Worm (Caenorhabditis elegans) whole organism, L3 larva: ENCODE measurements around the gene arx-6.

Source experiments
- R02D3.7 ChIP-seq: fragments of 150-350 bp; optimal IDR thresholded peaks from 2 replicates; lab custom pipeline; 2014; ENCODE audit warnings: missing biosample characterization, missing genetic modification characterization
- ZK546.5 ChIP-seq: sonication (generic microtip); optimal IDR thresholded peaks from 2 replicates; lab custom pipeline; 2017; ENCODE audit warnings: missing biosample characterization, missing genetic modification characterization
- aly-2 ChIP-seq: fragments of 150-350 bp; optimal IDR thresholded peaks from 2 replicates; lab custom pipeline; 2014; ENCODE audit warnings: missing biosample characterization, missing genetic modification characterization
- ceh-16 ChIP-seq: sonication (generic microtip); optimal IDR thresholded peaks from 2 replicates; lab custom pipeline; 2017; ENCODE audit warnings: missing biosample characterization, missing genetic modification characterization
- ceh-28 ChIP-seq: fragments of 150-350 bp; optimal IDR thresholded peaks from 2 replicates; lab custom pipeline; 2014; ENCODE audit warnings: missing biosample characterization, missing genetic modification reagents, missing genetic modification characterization
- ceh-82 ChIP-seq: fragments of 150-350 bp; optimal IDR thresholded peaks from 2 replicates; lab custom pipeline; 2014; ENCODE audit warnings: missing biosample characterization, missing genetic modification characterization
- ceh-9 ChIP-seq: sonication (generic microtip); optimal IDR thresholded peaks from 2 replicates; lab custom pipeline; 2018; ENCODE audit warnings: missing biosample characterization, missing genetic modification characterization
- egl-5 ChIP-seq: fragments of 150-350 bp; optimal IDR thresholded peaks from 2 replicates; lab custom pipeline; 2017; ENCODE audit warnings: missing biosample characterization, missing genetic modification reagents, missing genetic modification characterization, inconsistent platforms
- elt-1 ChIP-seq: fragments of 150-350 bp; optimal IDR thresholded peaks from 2 replicates; lab custom pipeline; 2014; ENCODE audit warnings: missing biosample characterization, missing genetic modification characterization
- elt-2 ChIP-seq: sonication (generic microtip); optimal IDR thresholded peaks from 2 replicates; lab custom pipeline; 2016; ENCODE audit warnings: missing genetic modification reagents, mild to moderate bottlenecking, missing genetic modification characterization, missing compliant biosample characterization
- elt-3 ChIP-seq, 3 experiments: fragments of 150-350 bp in 1 of 3; sonication (generic microtip) in 2 of 3; optimal IDR thresholded peaks; 2 replicates in 2 of 3; 4 replicates in 1 of 3; lab custom pipeline; 2014 to 2017; ENCODE audit warnings: missing biosample characterization in 3 of 3, missing genetic modification characterization in 3 of 3
- fkh-10 ChIP-seq: sonication (generic microtip); optimal IDR thresholded peaks from 2 replicates; lab custom pipeline; 2017; ENCODE audit warnings: missing biosample characterization, missing genetic modification reagents, missing genetic modification characterization
- fkh-2 ChIP-seq: fragments of 150-350 bp; optimal IDR thresholded peaks from 2 replicates; lab custom pipeline; 2014; ENCODE audit warnings: missing biosample characterization, missing genetic modification reagents, missing genetic modification characterization
- fos-1 ChIP-seq: fragments of 150-350 bp; optimal IDR thresholded peaks from 2 replicates; lab custom pipeline; 2014; ENCODE audit warnings: missing biosample characterization, missing genetic modification characterization
- hmg-11 ChIP-seq: sonication (generic microtip); optimal IDR thresholded peaks from 2 replicates; lab custom pipeline; 2016; ENCODE audit warnings: missing genetic modification characterization, missing compliant biosample characterization
- jun-1 ChIP-seq: fragments of 150-350 bp; optimal IDR thresholded peaks from 2 replicates; lab custom pipeline; 2014; ENCODE audit warnings: missing biosample characterization, missing genetic modification reagents, missing genetic modification characterization
- lin-15B ChIP-seq: fragments of 150-350 bp; optimal IDR thresholded peaks from 2 replicates; lab custom pipeline; 2014; ENCODE audit warnings: missing biosample characterization, missing genetic modification characterization
- lin-39 ChIP-seq: fragments of 150-350 bp; optimal IDR thresholded peaks from 2 replicates; lab custom pipeline; 2018; ENCODE audit warnings: missing biosample characterization, missing genetic modification reagents, missing genetic modification characterization
- mdl-1 ChIP-seq: fragments of 150-350 bp; optimal IDR thresholded peaks from 2 replicates; lab custom pipeline; 2014; ENCODE audit warnings: missing biosample characterization, missing genetic modification characterization
- nhr-11 ChIP-seq: fragments of 150-350 bp; optimal IDR thresholded peaks from 2 replicates; lab custom pipeline; 2014; ENCODE audit warnings: missing biosample characterization, missing genetic modification characterization
- nhr-12 ChIP-seq: fragments of 150-350 bp; optimal IDR thresholded peaks from 2 replicates; lab custom pipeline; 2014; ENCODE audit warnings: missing biosample characterization, missing genetic modification characterization
- nhr-23 ChIP-seq: fragments of 150-350 bp; optimal IDR thresholded peaks from 2 replicates; lab custom pipeline; 2014; ENCODE audit warnings: missing biosample characterization, missing genetic modification reagents, missing genetic modification characterization
- nhr-25 ChIP-seq: sonication (generic microtip); optimal IDR thresholded peaks from 2 replicates; lab custom pipeline; 2017; ENCODE audit warnings: missing biosample characterization, missing genetic modification characterization
- nhr-43 ChIP-seq: sonication (generic microtip); optimal IDR thresholded peaks from 2 replicates; lab custom pipeline; 2016; ENCODE audit warnings: mild to moderate bottlenecking, missing genetic modification characterization, missing compliant biosample characterization; ENCODE audit not compliant: poor library complexity, severe bottlenecking
- nhr-76 ChIP-seq: fragments of 150-350 bp; sonication (generic microtip); optimal IDR thresholded peaks from 5 replicates; lab custom pipeline; 2014; ENCODE audit warnings: missing biosample characterization, missing genetic modification characterization
- pha-4 ChIP-seq: fragments of 150-350 bp; optimal IDR thresholded peaks from 2 replicates; lab custom pipeline; 2014; ENCODE audit warnings: missing biosample characterization, missing genetic modification reagents, missing genetic modification characterization
- pqm-1 ChIP-seq: fragments of 150-350 bp; optimal IDR thresholded peaks from 2 replicates; lab custom pipeline; 2017; ENCODE audit warnings: missing biosample characterization, missing genetic modification characterization, inconsistent platforms
- sea-2 ChIP-seq: fragments of 150-350 bp; sonication (generic microtip); optimal IDR thresholded peaks from 4 replicates; lab custom pipeline; 2014; ENCODE audit warnings: missing biosample characterization, missing genetic modification reagents, missing genetic modification characterization
- skn-1 ChIP-seq: fragments of 150-350 bp; optimal IDR thresholded peaks from 2 replicates; lab custom pipeline; 2014; ENCODE audit warnings: missing biosample characterization, missing genetic modification characterization
- snpc-4 ChIP-seq: fragments of 150-350 bp; optimal IDR thresholded peaks from 2 replicates; lab custom pipeline; 2014; ENCODE audit warnings: missing biosample characterization, missing genetic modification characterization
- unc-62 ChIP-seq: fragments of 150-350 bp; sonication (generic microtip); optimal IDR thresholded peaks from 4 replicates; lab custom pipeline; 2014; ENCODE audit warnings: missing biosample characterization, missing genetic modification reagents, missing genetic modification characterization
- zag-1 ChIP-seq: fragments of 150-350 bp; optimal IDR thresholded peaks from 2 replicates; lab custom pipeline; 2014; ENCODE audit warnings: missing biosample characterization, missing genetic modification characterization
- ztf-11 ChIP-seq: fragments of 150-350 bp; optimal IDR thresholded peaks from 2 replicates; lab custom pipeline; 2014; ENCODE audit warnings: missing biosample characterization, missing genetic modification characterization
- ztf-4 ChIP-seq: fragments of 150-350 bp; optimal IDR thresholded peaks from 2 replicates; lab custom pipeline; 2014; ENCODE audit warnings: missing biosample characterization, missing genetic modification characterization

Gene arx-6

ce11 chrIII:4883429-4883828 is 5.0 kb downstream of the arx-6 start, which contains the start of gene clec-5:
TSS of gene clec-5 (minus strand) at chrIII:4883606.
- no peak for TF ChIP-seq ceh-16 (tag; lab: Kevin White, UChicago)
- TF ChIP-seq ztf-4 (tag; lab: Kevin White, UChicago) = no peak
- TF ChIP-seq elt-2 (tag; lab: Kevin White, UChicago) = peak; percentile 68
- peak; percentile 54 for TF ChIP-seq pqm-1 (tag; lab: Kevin White, UChicago)
- TF ChIP-seq skn-1 (tag; lab: Kevin White, UChicago) = no peak
- peak; percentile 48 for TF ChIP-seq pha-4 (tag; lab: Kevin White, UChicago)
- peak; percentile 17 for TF ChIP-seq jun-1
- TF ChIP-seq, all 47 proteins: peak for 4

- TF ChIP-seq ZK546.5 (tag; lab: Kevin White, UChicago) (no peak), elt-1 (tag; lab: Kevin White, UChicago) (no peak), pqm-1 (tag; lab: Kevin White, UChicago) (peak; percentile 23), pha-4 (tag; lab: Kevin White, UChicago) (peak; percentile 33), elt-2 (tag; lab: Kevin White, UChicago) (peak; percentile 60)
Measured at ce11 chrIII:4887291-4887690, 8.8 kb downstream of the arx-6 start, which contains the start of gene clec-6. TSS of gene clec-6 (minus strand) at chrIII:4887444.

- TF ChIP-seq pha-4 (tag; lab: Kevin White, UChicago) = peak; percentile 29
- no peak for TF ChIP-seq elt-2 (tag; lab: Kevin White, UChicago)
Measured at ce11 chrIII:4890997-4891396, 12.5 kb downstream of the arx-6 start, which contains the start of gene F26F4.5. TSS of gene F26F4.5 (minus strand) at chrIII:4891252.

- TF ChIP-seq nhr-11 (tag; lab: Kevin White, UChicago) (no peak), skn-1 (tag; lab: Kevin White, UChicago) (no peak), lin-15B (tag; lab: Kevin White, UChicago) (no peak), elt-3 (tag; optimal IDR thresholded peaks at IDR 0.05; lab: Kevin White, UChicago) (no peak), elt-1 (tag; lab: Kevin White, UChicago) (no peak), fkh-10 (no peak), nhr-43 (tag; lab: Kevin White, UChicago) (no peak), lin-39 (tag; lab: Kevin White, UChicago) (no peak), mdl-1 (tag; lab: Kevin White, UChicago) (no peak)
Measured at ce11 chrIII:4893540-4893939, 15.1 kb downstream of the arx-6 start, which contains the start of gene F26F4.6. TSS of gene F26F4.6 (minus strand) at chrIII:4893640.

- TF ChIP-seq egl-5 (tag; lab: Kevin White, UChicago) (no peak), ceh-82 (tag; lab: Kevin White, UChicago) (no peak), fos-1 (tag; lab: Kevin White, UChicago) (no peak)
Measured at ce11 chrIII:4895313-4895712, 16.9 kb downstream of the arx-6 start.

DNA sequence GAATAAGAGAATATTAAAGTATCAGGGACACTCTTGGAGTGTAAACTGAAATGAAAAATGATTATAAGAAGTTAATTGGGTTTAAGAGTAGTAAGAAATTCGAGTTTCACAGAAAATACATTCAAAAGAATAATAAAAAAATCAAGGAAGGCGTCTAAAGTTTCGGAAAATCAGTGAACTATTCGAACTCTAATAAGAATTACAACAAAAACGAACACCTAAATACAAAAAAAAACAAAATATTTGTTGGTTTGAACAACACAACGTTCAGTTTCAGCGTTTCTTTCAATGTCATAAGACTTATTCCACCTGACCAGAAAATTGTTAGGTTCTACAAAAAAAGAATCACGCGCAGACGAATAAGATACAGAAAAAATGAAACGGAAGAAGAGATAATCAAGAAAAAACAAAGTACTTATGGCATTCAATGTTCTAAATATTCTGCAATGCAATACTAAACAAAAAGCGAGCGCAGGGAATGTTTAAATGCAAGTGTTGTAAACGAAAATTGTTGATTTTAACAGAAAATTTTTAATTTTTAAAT is 20.6 kb downstream of the arx-6 start, which contains the start of gene nhl-2:
Gene nhl-2 (minus strand): TSS at position 51 of the 544 bp plus-strand sequence.
- TF ChIP-seq nhr-76 (tag; lab: Kevin White, UChicago) (no peak), ceh-28 (tag; lab: Kevin White, UChicago) (no peak), aly-2 (tag; lab: Kevin White, UChicago) (no peak), lin-39 (tag; lab: Kevin White, UChicago) (no peak), elt-1 (tag; lab: Kevin White, UChicago) (no peak), ZK546.5 (tag; lab: Kevin White, UChicago) (no peak), snpc-4 (no peak), unc-62 (GFP tag; lab: Kevin White, UChicago) (no peak), lin-15B (tag; lab: Kevin White, UChicago) (no peak), fos-1 (tag; lab: Kevin White, UChicago) (no peak), pqm-1 (tag; lab: Kevin White, UChicago) (no peak), sea-2 (GFP tag; lab: Kevin White, UChicago) (no peak)

DNA sequence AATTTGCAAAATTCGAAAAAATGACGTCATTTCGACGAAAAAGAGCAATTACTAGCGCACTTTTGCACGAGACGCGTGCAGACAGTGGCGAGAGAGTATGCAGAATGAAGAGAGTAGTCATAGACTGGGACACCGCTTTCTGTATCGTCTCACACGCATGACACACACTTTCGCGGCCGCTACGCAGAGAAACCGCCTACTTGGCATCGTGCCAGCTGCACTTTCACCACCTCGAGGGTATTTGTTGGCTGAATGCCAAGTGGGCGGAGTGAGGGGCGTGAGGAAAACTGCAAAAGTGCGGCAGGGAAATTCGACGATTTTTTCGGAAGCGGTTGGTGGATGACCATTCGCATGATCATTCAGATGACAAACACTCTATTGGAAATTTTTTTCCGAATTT is 21.3 kb downstream of the arx-6 start:
- TF ChIP-seq nhr-11 (tag; lab: Kevin White, UChicago) (peak; percentile 95), jun-1 (peak; percentile 98), ceh-82 (tag; lab: Kevin White, UChicago) (peak; percentile 93), fkh-10 (peak; percentile 99), R02D3.7 (peak; percentile 92), lin-39 (tag; lab: Kevin White, UChicago) (peak; percentile 99), nhr-76 (tag; lab: Kevin White, UChicago) (peak; percentile 75), aly-2 (tag; lab: Kevin White, UChicago) (no peak), nhr-23 (peak; percentile 100), elt-2 (tag; lab: Kevin White, UChicago) (peak; percentile 97), egl-5 (tag; lab: Kevin White, UChicago) (peak; percentile 94), ceh-16 (tag; lab: Kevin White, UChicago) (peak; percentile 76), fkh-2 (tag; lab: Kevin White, UChicago) (no peak), ceh-9 (no peak), nhr-12 (no peak), snpc-4 (peak; percentile 92), zag-1 (tag; lab: Kevin White, UChicago) (peak; percentile 84), nhr-43 (tag; lab: Kevin White, UChicago) (peak; percentile 98), skn-1 (tag; lab: Kevin White, UChicago) (peak; percentile 91), fos-1 (tag; lab: Kevin White, UChicago) (peak; percentile 97), nhr-25 (peak; percentile 100), elt-1 (tag; lab: Kevin White, UChicago) (peak; percentile 85), unc-62 (GFP tag; lab: Kevin White, UChicago) (peak; percentile 97), hmg-11 (tag; lab: Kevin White, UChicago) (peak; percentile 97), ZK546.5 (tag; lab: Kevin White, UChicago) (peak; percentile 58), ztf-11 (tag; lab: Kevin White, UChicago) (peak; percentile 4)
